Fruit fly (Drosophila melanogaster) whole organism, embryonic: ENCODE measurements around the gene SP1173.

ENCODE experiments used
- Abd-B ChIP-seq: fragments of 200-800 bp; sonication (Bioruptor generic); optimal IDR thresholded peaks from 2 replicates; lab custom pipeline; 2018; ENCODE audit warnings: missing biosample characterization, mild to moderate bottlenecking, missing genetic modification characterization, moderate library complexity
- Ada2b ChIP-seq: fragments of 200-800 bp; sonication (Bioruptor generic); IDR thresholded peaks from 2 replicates; pipeline ENCODE4 v1.3.6; 2022; ENCODE audit warnings: missing biosample characterization, missing genetic modification characterization
- BEAF-32 ChIP-seq: fragments of 200-800 bp; sonication (Bioruptor generic); optimal IDR thresholded peaks from 3 replicates; lab custom pipeline; 2017; ENCODE audit warnings: missing biosample characterization, missing genetic modification characterization, mild to moderate bottlenecking, moderate library complexity, missing genetic modification reagents
- CG10321 ChIP-seq: fragments of 200-800 bp; sonication (Bioruptor generic); IDR thresholded peaks from 2 replicates; pipeline ENCODE4 v1.3.6; 2022; ENCODE audit warnings: missing biosample characterization, missing genetic modification characterization
- CG10543 ChIP-seq: fragments of 200-800 bp; sonication (Bioruptor generic); optimal IDR thresholded peaks from 3 replicates; lab custom pipeline; 2017; ENCODE audit warnings: missing biosample characterization, mild to moderate bottlenecking, missing genetic modification characterization, moderate library complexity
- CG11093 ChIP-seq: fragments of 200-800 bp; sonication (Bioruptor generic); IDR thresholded peaks from 3 replicates; pipeline ENCODE4 v1.3.6; 2022; ENCODE audit warnings: missing biosample characterization, missing genetic modification characterization
- CG11247 ChIP-seq: fragments of 200-800 bp; sonication (Bioruptor generic); IDR thresholded peaks from 2 replicates; pipeline ENCODE4 v1.3.6; 2022; ENCODE audit warnings: missing biosample characterization, missing genetic modification characterization
- CG12744 ChIP-seq: fragments of 200-800 bp; sonication (Bioruptor generic); optimal IDR thresholded peaks from 2 replicates; lab custom pipeline; 2016; ENCODE audit warnings: missing biosample characterization, missing genetic modification characterization
- CG12942 ChIP-seq: fragments of 200-800 bp; sonication (Bioruptor generic); optimal IDR thresholded peaks from 3 replicates; lab custom pipeline; 2016; ENCODE audit warnings: missing biosample characterization, missing genetic modification characterization
- CG13775 ChIP-seq: fragments of 200-800 bp; sonication (Bioruptor generic); optimal IDR thresholded peaks from 3 replicates; lab custom pipeline; 2017; ENCODE audit warnings: missing biosample characterization, mild to moderate bottlenecking, missing genetic modification characterization
- CG13894 ChIP-seq: fragments of 200-800 bp; sonication (Bioruptor generic); optimal IDR thresholded peaks from 3 replicates; lab custom pipeline; 2018; ENCODE audit warnings: missing biosample characterization, mild to moderate bottlenecking, missing genetic modification characterization, moderate library complexity
- CG15514 ChIP-seq: fragments of 200-800 bp; sonication (Bioruptor generic); optimal IDR thresholded peaks from 3 replicates; lab custom pipeline; 2017; ENCODE audit warnings: missing biosample characterization, missing genetic modification characterization, mild to moderate bottlenecking, moderate library complexity, missing genetic modification reagents
- CG17912 ChIP-seq: fragments of 200-800 bp; sonication (Bioruptor generic); optimal IDR thresholded peaks from 2 replicates; lab custom pipeline; 2018; ENCODE audit warnings: missing biosample characterization, mild to moderate bottlenecking, missing genetic modification characterization
- CG2889 ChIP-seq: fragments of 200-800 bp; sonication (Bioruptor generic); IDR thresholded peaks from 3 replicates; pipeline ENCODE4 v1.3.6; 2022; ENCODE audit warnings: missing biosample characterization, missing genetic modification characterization
- CG30020 ChIP-seq: fragments of 200-800 bp; optimal IDR thresholded peaks from 2 replicates; lab custom pipeline; 2019; ENCODE audit warnings: missing biosample characterization, mild to moderate bottlenecking, missing genetic modification characterization, moderate library complexity
- CG32532 ChIP-seq: fragments of 200-800 bp; sonication (Bioruptor generic); IDR thresholded peaks from 2 replicates; pipeline ENCODE4 v1.3.6; 2022; ENCODE audit warnings: missing biosample characterization, missing genetic modification characterization
- CG4282 ChIP-seq: fragments of 200-800 bp; sonication (Bioruptor generic); optimal IDR thresholded peaks from 2 replicates; lab custom pipeline; 2016; ENCODE audit warnings: missing biosample characterization, missing genetic modification characterization
- CG4328 ChIP-seq: fragments of 200-800 bp; sonication (Bioruptor generic); optimal IDR thresholded peaks from 3 replicates; lab custom pipeline; 2017; ENCODE audit warnings: missing biosample characterization, missing genetic modification reagents, missing genetic modification characterization
- CG4617 ChIP-seq: fragments of 200-800 bp; sonication (Bioruptor generic); optimal IDR thresholded peaks from 3 replicates; lab custom pipeline; 2016; ENCODE audit warnings: missing biosample characterization, missing genetic modification characterization, borderline replicate concordance
- CG6765 ChIP-seq: fragments of 200-800 bp; sonication (Bioruptor generic); optimal IDR thresholded peaks from 3 replicates; lab custom pipeline; 2017; ENCODE audit warnings: missing biosample characterization, mild to moderate bottlenecking, missing genetic modification characterization
- CG7963 ChIP-seq: fragments of 200-800 bp; sonication (Bioruptor generic); IDR thresholded peaks from 3 replicates; pipeline ENCODE4 v1.3.6; 2022; ENCODE audit warnings: missing biosample characterization, missing genetic modification characterization; ENCODE audit not compliant: partially characterized antibody
- CG8765 ChIP-seq: fragments of 200-800 bp; sonication (Bioruptor generic); IDR thresholded peaks from 2 replicates; pipeline ENCODE4 v1.3.6; 2022; ENCODE audit warnings: missing biosample characterization, missing genetic modification characterization
- Dbx ChIP-seq: fragments of 200-800 bp; sonication (Bioruptor generic); IDR thresholded peaks from 3 replicates; pipeline ENCODE4 v1.3.6; 2022; ENCODE audit warnings: missing biosample characterization, missing genetic modification characterization
- Dip2 ChIP-seq: fragments of 200-800 bp; sonication (Bioruptor generic); IDR thresholded peaks from 2 replicates; pipeline ENCODE4 v1.3.6; 2022; ENCODE audit warnings: missing biosample characterization, missing genetic modification characterization
- Drgx ChIP-seq: fragments of 200-800 bp; sonication (Bioruptor generic); IDR thresholded peaks from 2 replicates; pipeline ENCODE4 v1.3.6; 2022; ENCODE audit warnings: missing biosample characterization, missing genetic modification characterization
- Ets65A ChIP-seq: fragments of 200-800 bp; sonication (Bioruptor generic); peaks from one replicate; lab custom pipeline; 2016; ENCODE audit warnings: missing biosample characterization, missing genetic modification characterization
- Fer1 ChIP-seq: fragments of 200-800 bp; sonication (Bioruptor generic); optimal IDR thresholded peaks from 2 replicates; lab custom pipeline; 2017; ENCODE audit warnings: missing biosample characterization, mild to moderate bottlenecking, missing genetic modification characterization
- Hmr ChIP-seq: fragments of 200-800 bp; sonication (Bioruptor generic); optimal IDR thresholded peaks from 3 replicates; lab custom pipeline; 2017; ENCODE audit warnings: mild to moderate bottlenecking, missing biosample characterization, missing genetic modification reagents, missing genetic modification characterization
- Jarid2 ChIP-seq: fragments of 200-800 bp; sonication (Bioruptor generic); optimal IDR thresholded peaks from 3 replicates; lab custom pipeline; 2017; ENCODE audit warnings: mild to moderate bottlenecking, missing biosample characterization, missing genetic modification reagents, missing genetic modification characterization
- Mes4 ChIP-seq: fragments of 200-800 bp; sonication (Bioruptor generic); optimal IDR thresholded peaks from 2 replicates; lab custom pipeline; 2016; ENCODE audit warnings: missing biosample characterization, missing genetic modification characterization
- NK7.1 ChIP-seq: fragments of 200-800 bp; sonication (Bioruptor generic); optimal IDR thresholded peaks from 3 replicates; lab custom pipeline; 2016; ENCODE audit warnings: missing biosample characterization, missing genetic modification characterization
- Oaz ChIP-seq: fragments of 200-800 bp; sonication (Bioruptor generic); IDR thresholded peaks from 2 replicates; pipeline ENCODE4 v1.3.6; 2022; ENCODE audit warnings: missing biosample characterization, missing genetic modification characterization
- Rfx ChIP-seq: fragments of 200-800 bp; sonication (Bioruptor generic); IDR thresholded peaks from 2 replicates; pipeline ENCODE4 v1.3.6; 2022; ENCODE audit warnings: missing biosample characterization, missing genetic modification characterization
- Sry-β ChIP-seq: fragments of 200-800 bp; sonication (Bioruptor generic); optimal IDR thresholded peaks from 2 replicates; lab custom pipeline; 2018; ENCODE audit warnings: missing biosample characterization, mild to moderate bottlenecking, missing genetic modification characterization, moderate library complexity
- ap ChIP-seq: fragments of 200-800 bp; sonication (Bioruptor generic); IDR thresholded peaks from 2 replicates; pipeline ENCODE4 v1.3.6; 2022; ENCODE audit warnings: missing biosample characterization, missing genetic modification characterization
- cg ChIP-seq: fragments of 200-800 bp; sonication (Bioruptor generic); optimal IDR thresholded peaks from 3 replicates; lab custom pipeline; 2019; ENCODE audit warnings: missing biosample characterization, mild to moderate bottlenecking, missing genetic modification characterization, moderate library complexity
- crc ChIP-seq: fragments of 200-800 bp; sonication (Bioruptor generic); optimal IDR thresholded peaks from 2 replicates; lab custom pipeline; 2016; ENCODE audit warnings: missing biosample characterization, missing genetic modification characterization
- croc ChIP-seq: fragments of 200-800 bp; sonication (Bioruptor generic); conservative IDR thresholded peaks from 3 replicates; pipeline ENCODE4 v1.3.6; 2022; ENCODE audit warnings: missing biosample characterization, missing genetic modification characterization
- crol ChIP-seq: fragments of 200-800 bp; sonication (Bioruptor generic); IDR thresholded peaks from 2 replicates; pipeline ENCODE4 v1.3.6; 2022; ENCODE audit warnings: missing biosample characterization, missing genetic modification characterization
- dm ChIP-seq: fragments of 200-800 bp; sonication (Bioruptor generic); optimal IDR thresholded peaks from 3 replicates; lab custom pipeline; 2016; ENCODE audit warnings: missing biosample characterization, missing genetic modification characterization
- gro ChIP-seq: fragments of 200-800 bp; sonication (Bioruptor generic); optimal IDR thresholded peaks from 2 replicates; lab custom pipeline; 2016; ENCODE audit warnings: missing biosample characterization, missing genetic modification characterization
- ind ChIP-seq: fragments of 200-800 bp; sonication (Bioruptor generic); optimal IDR thresholded peaks from 3 replicates; lab custom pipeline; 2016; ENCODE audit warnings: missing biosample characterization, missing genetic modification characterization
- odd ChIP-seq: fragments of 200-800 bp; sonication (Bioruptor generic); optimal IDR thresholded peaks from 2 replicates; lab custom pipeline; 2017; ENCODE audit warnings: missing biosample characterization, mild to moderate bottlenecking, missing genetic modification characterization
- sc ChIP-seq, 3 experiments: fragments of >200 bp in 2 of 3; fragments of 200-800 bp in 1 of 3; sonication (Bioruptor generic) in 1 of 3; optimal IDR thresholded peaks; 2 replicates in 2 of 3; 3 replicates in 1 of 3; lab custom pipeline; 2017; ENCODE audit warnings: mild to moderate bottlenecking in 1 of 3, missing biosample characterization in 1 of 3, missing genetic modification characterization in 1 of 3, missing genetic modification reagents in 1 of 3
- sisA ChIP-seq: fragments of 200-800 bp; sonication (Bioruptor generic); IDR thresholded peaks from 2 replicates; pipeline ENCODE4 v1.3.6; 2022; ENCODE audit warnings: missing biosample characterization, missing genetic modification characterization
- sug ChIP-seq: fragments of 200-800 bp; optimal IDR thresholded peaks from 2 replicates; lab custom pipeline; 2019; ENCODE audit warnings: missing biosample characterization, mild to moderate bottlenecking, missing genetic modification characterization, moderate library complexity
- tap ChIP-seq: fragments of 200-800 bp; optimal IDR thresholded peaks from 3 replicates; lab custom pipeline; 2019; ENCODE audit warnings: missing biosample characterization, mild to moderate bottlenecking, missing genetic modification characterization, moderate library complexity
- unc-4 ChIP-seq: fragments of 200-800 bp; sonication (Bioruptor generic); IDR thresholded peaks from 2 replicates; pipeline ENCODE4 v1.3.6; 2022; ENCODE audit warnings: missing biosample characterization, missing genetic modification characterization; ENCODE audit not compliant: partially characterized antibody
- vfl ChIP-seq: fragments of 200-800 bp; sonication (Bioruptor generic); optimal IDR thresholded peaks from 2 replicates; lab custom pipeline; 2016; ENCODE audit warnings: missing biosample characterization, missing genetic modification characterization

Gene SP1173

dm6 chr3L:6743346-6744165 lies 40.2 kb upstream of the SP1173 start (continued):
- TF ChIP-seq Jarid2 (no peak), Sry-β (GFP tag; lab: Kevin White, UChicago) (peak; percentile 57), sc (optimal IDR thresholded peaks at IDR 0.05; lab: Kevin White, UChicago) (no peak), sc (GFP tag; optimal IDR thresholded peaks at IDR 0.05; lab: Kevin White, UChicago) (no peak), ap (GFP tag; lab: Robert Waterston, UW) (no peak), dm (GFP tag; lab: Kevin White, UChicago) (peak; percentile 88), Fer1 (GFP tag; lab: Kevin White, UChicago) (no peak), CG30020 (no peak), CG10543 (GFP tag; lab: Kevin White, UChicago) (peak; percentile 51), CG11247 (GFP tag; lab: Robert Waterston, UW) (peak; percentile 42), Drgx (GFP tag; lab: Robert Waterston, UW) (peak; percentile 13; the same call in 1 of the 2 replicates), CG6765 (GFP tag; lab: Kevin White, UChicago) (peak; percentile 13), CG4282 (GFP tag; lab: Kevin White, UChicago) (no peak), Oaz (GFP tag; lab: Robert Waterston, UW) (no peak), CG11093 (GFP tag; lab: Robert Waterston, UW) (no peak), CG4328 (GFP tag; lab: Kevin White, UChicago) (peak; percentile 47), CG12744 (GFP tag; lab: Kevin White, UChicago) (no peak), Dbx (peak; percentile 70; the same call in 2 of the 3 replicates), crol (GFP tag; lab: Robert Waterston, UW) (peak; percentile 100), Hmr (GFP tag; lab: Kevin White, UChicago) (peak; percentile 51), Rfx (GFP tag; lab: Robert Waterston, UW) (peak; percentile 67), unc-4 (GFP tag; lab: Robert Waterston, UW) (peak; percentile 31; the same call in 1 of the 2 replicates), Ada2b (GFP tag; lab: Robert Waterston, UW) (no peak), BEAF-32 (peak; percentile 66), gro (peak; percentile 26), ind (GFP tag; lab: Kevin White, UChicago) (peak; percentile 30), croc (GFP tag; lab: Robert Waterston, UW) (no peak), CG17912 (peak; percentile 52), CG12942 (GFP tag; lab: Kevin White, UChicago) (no peak), Ets65A (GFP tag; lab: Kevin White, UChicago) (peak; percentile 68), Mes4 (GFP tag; lab: Kevin White, UChicago) (no peak), CG13775 (GFP tag; lab: Kevin White, UChicago) (peak; percentile 62), sisA (GFP tag; lab: Robert Waterston, UW) (no peak), CG10321 (GFP tag; lab: Robert Waterston, UW) (peak; percentile 57), tap (tag; lab: Kevin White, UChicago) (no peak), CG7963 (GFP tag; lab: Robert Waterston, UW) (0 out of 3 replicates have a peak, but pooled peaks have one; percentile 10), CG13894 (peak; percentile 61), CG2889 (no peak), crc (GFP tag; lab: Kevin White, UChicago) (no peak), odd (GFP tag; lab: Kevin White, UChicago) (peak; percentile 11), CG8765 (GFP tag; lab: Robert Waterston, UW) (no peak), Abd-B (GFP tag; lab: Kevin White, UChicago) (peak; percentile 26), sug (tag; lab: Kevin White, UChicago) (peak; percentile 62), CG32532 (GFP tag; lab: Robert Waterston, UW) (peak; percentile 46), vfl (GFP tag; lab: Kevin White, UChicago) (no peak), NK7.1 (GFP tag; lab: Kevin White, UChicago) (no peak), CG15514 (GFP tag; lab: Kevin White, UChicago) (peak; percentile 41), CG4617 (GFP tag; lab: Kevin White, UChicago) (peak; percentile 26), cg (GFP tag; lab: Kevin White, UChicago) (peak; percentile 97), Dip2 (GFP tag; lab: Robert Waterston, UW) (no peak)
